Fruit fly (Drosophila melanogaster): ENCODE data around the gene CG4119.
A peak's percentile ranks its signal among the peaks of the same experiment; 100 is the strongest.

The CG4119 gene

DNA sequence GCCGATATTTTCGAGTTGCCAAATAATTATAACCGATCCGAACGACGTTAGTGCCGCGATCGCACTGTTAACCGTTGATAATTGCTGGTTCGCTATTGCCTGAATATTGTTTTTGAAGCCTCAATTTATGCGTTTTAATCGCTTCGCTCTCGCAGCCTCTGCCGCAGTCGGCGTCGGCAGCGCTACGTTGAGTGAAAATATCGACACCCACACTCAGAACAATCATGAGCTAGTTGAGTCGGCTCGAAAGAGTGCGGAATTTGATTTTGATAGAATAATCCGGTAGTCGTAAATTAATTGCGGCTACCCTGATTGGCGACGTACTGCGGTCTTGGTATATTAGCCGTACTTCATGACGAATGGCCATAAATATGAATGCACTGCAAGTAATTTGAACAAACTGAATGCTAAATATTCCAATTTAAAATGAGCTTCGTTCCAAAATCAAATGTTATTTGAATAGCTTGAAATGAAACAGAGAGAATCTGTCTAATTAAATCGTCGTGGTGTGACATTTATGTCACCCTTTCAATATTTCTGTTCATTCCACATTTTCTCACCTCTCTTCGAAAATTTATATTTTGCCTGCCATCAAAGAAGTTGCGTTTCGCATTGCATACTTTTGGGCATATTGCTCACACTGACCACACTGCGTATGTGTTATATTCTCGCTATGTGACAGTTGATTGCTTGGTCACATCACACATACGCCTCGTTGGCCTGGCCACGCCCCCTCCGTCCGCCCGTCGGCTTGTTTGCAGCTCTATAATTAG is 49.8 kb downstream of the CG4119 start (continued):
- TF ChIP-seq sim (GFP tag; IDR thresholded peaks at IDR 0.05) (no peak), ewg (GFP tag; optimal IDR thresholded peaks at IDR 0.05) (no peak), Dek (tag; optimal IDR thresholded peaks at IDR 0.05) (no peak), Pdp1 (GFP tag; optimal IDR thresholded peaks at IDR 0.05) (peak in 1 of 2 experiments; percentile 18), Gsc (GFP tag; IDR thresholded peaks at IDR 0.05) (no peak), CG2712 (tag; optimal IDR thresholded peaks at IDR 0.05) (no peak), zf30C (GFP tag; optimal IDR thresholded peaks at IDR 0.05) (peak; percentile 43), CG17361 (GFP tag; IDR thresholded peaks at IDR 0.05) (no peak), CG30020 (tag; optimal IDR thresholded peaks at IDR 0.05) (no peak), onecut (GFP tag; IDR thresholded peaks at IDR 0.05) (no peak), slbo (GFP tag; IDR thresholded peaks at IDR 0.05) (peak; percentile 26; the same call in 1 of the 2 replicates), CG16813 (GFP tag; IDR thresholded peaks at IDR 0.05; ENCODE audit: partially characterized antibody) (no peak), Dad (GFP tag; optimal IDR thresholded peaks at IDR 0.05) (no peak), CG9797 (GFP tag; optimal IDR thresholded peaks at IDR 0.05) (no peak), CG31388 (GFP tag; optimal IDR thresholded peaks at IDR 0.05) (no peak), CG10959 (GFP tag; IDR thresholded peaks at IDR 0.05) (no peak), CG17359 (tag; optimal IDR thresholded peaks at IDR 0.05) (no peak), CG18011 (GFP tag; optimal IDR thresholded peaks at IDR 0.05) (no peak), hkb (optimal IDR thresholded peaks at IDR 0.05) (no peak), hkb (GFP tag; IDR thresholded peaks at IDR 0.05) (no peak), pb (GFP tag; optimal IDR thresholded peaks at IDR 0.05) (no peak), Max (GFP tag; optimal IDR thresholded peaks at IDR 0.05) (no peak), CG15514 (GFP tag; optimal IDR thresholded peaks at IDR 0.05) (no peak), CG3163 (GFP tag; optimal IDR thresholded peaks at IDR 0.05) (no peak), NK7.1 (GFP tag; optimal IDR thresholded peaks at IDR 0.05) (no peak), CG2875 (GFP tag; optimal IDR thresholded peaks at IDR 0.05) (no peak), NfI (GFP tag; optimal IDR thresholded peaks at IDR 0.05) (no peak), Neu2 (GFP tag; optimal IDR thresholded peaks at IDR 0.05; ENCODE audit: borderline replicate concordance) (no peak), CG3726 (GFP tag; IDR thresholded peaks at IDR 0.05) (no peak), dan (GFP tag; IDR thresholded peaks at IDR 0.05) (no peak), gt (GFP tag; IDR thresholded peaks at IDR 0.05) (no peak), CHES-1-like (GFP tag; optimal IDR thresholded peaks at IDR 0.05) (no peak), CG9609 (GFP tag; optimal IDR thresholded peaks at IDR 0.05) (no peak), MBD-R2 (GFP tag; IDR thresholded peaks at IDR 0.05) (no peak), emc (GFP tag; optimal IDR thresholded peaks at IDR 0.05) (no peak), Fer3 (tag; optimal IDR thresholded peaks at IDR 0.05) (no peak), ttk (GFP tag; IDR thresholded peaks at IDR 0.05) (no peak), Deaf1 (tag; optimal IDR thresholded peaks at IDR 0.05) (peak; percentile 3), CG15011 (GFP tag; optimal IDR thresholded peaks at IDR 0.05) (no peak), CG16779 (GFP tag; IDR thresholded peaks at IDR 0.05) (no peak), CG17568 (GFP tag; optimal IDR thresholded peaks at IDR 0.05) (no peak), wek (GFP tag; optimal IDR thresholded peaks at IDR 0.05) (no peak), CG7745 (tag; optimal IDR thresholded peaks at IDR 0.05) (no peak), fd102C (GFP tag; optimal IDR thresholded peaks at IDR 0.05) (no peak), shn (GFP tag; optimal IDR thresholded peaks at IDR 0.05) (no peak), B-H2 (GFP tag; optimal IDR thresholded peaks at IDR 0.05) (no peak), Myb (GFP tag; optimal IDR thresholded peaks at IDR 0.05) (no peak), gem (tag; optimal IDR thresholded peaks at IDR 0.05) (peak; percentile 18), otp (GFP tag; IDR thresholded peaks at IDR 0.05) (0 out of 3 replicates have a peak, but pooled peaks have one; percentile 34), dati (GFP tag; IDR thresholded peaks at IDR 0.05) (no peak)

Data from whole organism, embryonic.